Worm (Caenorhabditis elegans) whole organism, late embryonic: ENCODE measurements around the gene Y57G11C.23.

Source experiments
- C08G9.2 ChIP-seq: sonication (generic microtip); optimal IDR thresholded peaks from 2 replicates; lab custom pipeline; 2016; ENCODE audit warnings: mild to moderate bottlenecking, missing genetic modification characterization, moderate library complexity, missing compliant biosample characterization
- K09A11.1 ChIP-seq: sonication (generic microtip); optimal IDR thresholded peaks from 2 replicates; lab custom pipeline; 2017; ENCODE audit warnings: antibody characterized with exemption, mild to moderate bottlenecking, missing genetic modification characterization, missing compliant biosample characterization; ENCODE audit not compliant: insufficient read depth
- T23F11.4 ChIP-seq: fragments of 200-800 bp; sonication (Bioruptor generic); optimal IDR thresholded peaks from 2 replicates; lab custom pipeline; 2018; ENCODE audit warnings: mild to moderate bottlenecking, missing genetic modification characterization, missing compliant biosample characterization
- Y22D7AL.16 ChIP-seq: sonication (generic microtip); optimal IDR thresholded peaks from 2 replicates; lab custom pipeline; 2016; ENCODE audit warnings: missing genetic modification characterization, missing compliant biosample characterization
- ahr-1 ChIP-seq: sonication (generic microtip); optimal IDR thresholded peaks from 2 replicates; lab custom pipeline; 2016; ENCODE audit warnings: missing genetic modification characterization, missing compliant biosample characterization
- ceh-18 ChIP-seq: sonication (generic microtip); optimal IDR thresholded peaks from 2 replicates; lab custom pipeline; 2016; ENCODE audit warnings: missing genetic modification characterization, missing compliant biosample characterization
- ceh-22 ChIP-seq: sonication (generic microtip); optimal IDR thresholded peaks from 2 replicates; lab custom pipeline; 2017; ENCODE audit warnings: missing biosample characterization, missing genetic modification characterization
- ceh-31 ChIP-seq: sonication (generic microtip); optimal IDR thresholded peaks from 2 replicates; lab custom pipeline; 2016; ENCODE audit warnings: missing genetic modification characterization, missing compliant biosample characterization
- elt-4 ChIP-seq: sonication (generic microtip); optimal IDR thresholded peaks from 2 replicates; lab custom pipeline; 2016; ENCODE audit warnings: missing genetic modification characterization, missing compliant biosample characterization
- ets-4 ChIP-seq: sonication (generic microtip); optimal IDR thresholded peaks from 2 replicates; lab custom pipeline; 2016; ENCODE audit warnings: missing genetic modification characterization, missing compliant biosample characterization
- eyg-1 ChIP-seq: sonication (generic microtip); optimal IDR thresholded peaks from 2 replicates; lab custom pipeline; 2016; ENCODE audit warnings: missing genotype, missing genetic modification characterization, missing compliant biosample characterization
- fax-1 ChIP-seq: sonication (generic microtip); optimal IDR thresholded peaks from 2 replicates; lab custom pipeline; 2016; ENCODE audit warnings: missing genotype, missing genetic modification characterization, missing compliant biosample characterization
- fkh-6 ChIP-seq: sonication (generic microtip); optimal IDR thresholded peaks from 2 replicates; lab custom pipeline; 2016; ENCODE audit warnings: missing genetic modification characterization, missing compliant biosample characterization
- gmeb-2 ChIP-seq: sonication (generic microtip); optimal IDR thresholded peaks from 2 replicates; lab custom pipeline; 2016; ENCODE audit warnings: missing genetic modification characterization, inconsistent platforms, missing compliant biosample characterization
- hlh-15 ChIP-seq: sonication (generic microtip); optimal IDR thresholded peaks from 2 replicates; lab custom pipeline; 2016; ENCODE audit warnings: missing genetic modification characterization, missing compliant biosample characterization
- hlh-30 ChIP-seq: sonication (generic microtip); optimal IDR thresholded peaks from 2 replicates; lab custom pipeline; 2017; ENCODE audit warnings: antibody characterized with exemption, missing genetic modification characterization, missing compliant biosample characterization; ENCODE audit not compliant: insufficient read depth
- hlh-6 ChIP-seq: sonication (generic microtip); optimal IDR thresholded peaks from 2 replicates; lab custom pipeline; 2016; ENCODE audit warnings: missing genotype, missing genetic modification characterization, missing compliant biosample characterization
- lin-11 ChIP-seq: fragments of 200-800 bp; sonication (Bioruptor generic); optimal IDR thresholded peaks from 2 replicates; lab custom pipeline; 2018; ENCODE audit warnings: mild to moderate bottlenecking, missing genetic modification characterization, missing compliant biosample characterization
- madf-2 ChIP-seq: sonication (generic microtip); optimal IDR thresholded peaks from 2 replicates; lab custom pipeline; 2017; ENCODE audit warnings: missing genetic modification characterization, missing compliant biosample characterization
- mec-3 ChIP-seq: sonication (generic microtip); optimal IDR thresholded peaks from 2 replicates; lab custom pipeline; 2016; ENCODE audit warnings: borderline replicate concordance, missing genetic modification characterization, missing compliant biosample characterization
- nfya-1 ChIP-seq: sonication (generic microtip); optimal IDR thresholded peaks from 2 replicates; lab custom pipeline; 2017; ENCODE audit warnings: missing genetic modification characterization, mild to moderate bottlenecking, missing compliant biosample characterization, antibody characterized with exemption, moderate library complexity
- nhr-11 ChIP-seq: fragments of 150-350 bp; optimal IDR thresholded peaks from 2 replicates; lab custom pipeline; 2014; ENCODE audit warnings: missing biosample characterization, missing genetic modification characterization
- npax-4 ChIP-seq: sonication (generic microtip); optimal IDR thresholded peaks from 2 replicates; lab custom pipeline; 2016; ENCODE audit warnings: missing genetic modification characterization, missing compliant biosample characterization
- odd-2 ChIP-seq: sonication (generic microtip); optimal IDR thresholded peaks from 2 replicates; lab custom pipeline; 2017; ENCODE audit warnings: antibody characterized with exemption, mild to moderate bottlenecking, missing genetic modification characterization, missing compliant biosample characterization
- pat-9 ChIP-seq: fragments of 200-800 bp; sonication (Bioruptor generic); optimal IDR thresholded peaks from 2 replicates; lab custom pipeline; 2018; ENCODE audit warnings: mild to moderate bottlenecking, missing genetic modification characterization, moderate library complexity, missing compliant biosample characterization
- pax-1 ChIP-seq: fragments of 150-350 bp; optimal IDR thresholded peaks from 2 replicates; lab custom pipeline; 2014; ENCODE audit warnings: missing biosample characterization, missing genetic modification characterization
- pha-2 ChIP-seq: sonication (generic microtip); optimal IDR thresholded peaks from 2 replicates; lab custom pipeline; 2017; ENCODE audit warnings: mild to moderate bottlenecking, missing genetic modification characterization, missing compliant biosample characterization
- pha-4 ChIP-seq: fragments of 150-350 bp; optimal IDR thresholded peaks from 2 replicates; lab custom pipeline; 2018; ENCODE audit warnings: missing biosample characterization, missing genetic modification reagents, missing genetic modification characterization
- pqm-1 ChIP-seq: sonication (generic microtip); optimal IDR thresholded peaks from 2 replicates; lab custom pipeline; 2016; ENCODE audit warnings: missing genetic modification characterization, missing compliant biosample characterization
- ref-2 ChIP-seq: sonication (generic microtip); optimal IDR thresholded peaks from 2 replicates; lab custom pipeline; 2016; ENCODE audit warnings: missing genetic modification characterization, missing compliant biosample characterization
- rnt-1 ChIP-seq: sonication (generic microtip); optimal IDR thresholded peaks from 2 replicates; lab custom pipeline; 2016; ENCODE audit warnings: missing genetic modification characterization, missing compliant biosample characterization
- sox-2 ChIP-seq: fragments of 200-800 bp; sonication (Bioruptor generic); IDR thresholded peaks from 2 replicates; pipeline ENCODE4 v1.3.6; 2022; ENCODE audit warnings: missing genetic modification reagents, missing genetic modification characterization, missing compliant biosample characterization
- sox-4 ChIP-seq: sonication (generic microtip); optimal IDR thresholded peaks from 2 replicates; lab custom pipeline; 2017; ENCODE audit warnings: mild to moderate bottlenecking, missing genetic modification characterization, inconsistent platforms, missing compliant biosample characterization
- syd-9 ChIP-seq: sonication (generic microtip); optimal IDR thresholded peaks from 2 replicates; lab custom pipeline; 2016; ENCODE audit warnings: mild to moderate bottlenecking, missing genetic modification characterization, moderate library complexity, missing compliant biosample characterization
- tbx-2 ChIP-seq: sonication (generic microtip); optimal IDR thresholded peaks from 2 replicates; lab custom pipeline; 2016; ENCODE audit warnings: missing genetic modification characterization, missing compliant biosample characterization
- tbx-7 ChIP-seq: sonication (generic microtip); optimal IDR thresholded peaks from 2 replicates; lab custom pipeline; 2016; ENCODE audit warnings: missing genotype, missing genetic modification characterization, missing compliant biosample characterization
- ttx-3 ChIP-seq: sonication (generic microtip); optimal IDR thresholded peaks from 2 replicates; lab custom pipeline; 2016; ENCODE audit warnings: missing genetic modification reagents, missing genetic modification characterization, missing compliant biosample characterization
- unc-3 ChIP-seq, 2 experiments: fragments of 200-800 bp in 1 of 2; sonication (Bioruptor generic) in 1 of 2; sonication (generic microtip) in 1 of 2; conservative IDR thresholded peaks in 1 of 2; optimal IDR thresholded peaks in 1 of 2; 2 replicates each; pipeline versions ENCODE4 v1.3.6 to Lab custom; 2016 to 2022; ENCODE audit warnings: missing compliant biosample characterization in 2 of 2, missing genetic modification characterization in 2 of 2, missing genetic modification reagents in 1 of 2
- unc-42 ChIP-seq: sonication (generic microtip); optimal IDR thresholded peaks from 2 replicates; lab custom pipeline; 2016; ENCODE audit warnings: missing genotype, missing genetic modification characterization, missing compliant biosample characterization
- unc-55 ChIP-seq: sonication (generic microtip); optimal IDR thresholded peaks from 2 replicates; lab custom pipeline; 2017; ENCODE audit warnings: missing biosample characterization, missing genetic modification reagents, missing genetic modification characterization
- zip-5 ChIP-seq: sonication (generic microtip); optimal IDR thresholded peaks from 2 replicates; lab custom pipeline; 2016; ENCODE audit warnings: missing genetic modification characterization, missing compliant biosample characterization

Gene Y57G11C.23

ce11 chrIV:14836885-14837284, 24.7 kb downstream of the Y57G11C.23 start, which contains the start of gene Y57G11C.22:
Y57G11C.22 (plus strand) TSS chrIV:14837211.
- TF ChIP-seq unc-55 (GFP tag; lab: Kevin White, UChicago) = peak; percentile 23
- TF ChIP-seq unc-42 (tag; lab: Kevin White, UChicago) = peak; percentile 37
- TF ChIP-seq pha-2 = no peak
- TF ChIP-seq ttx-3 = no peak
- TF ChIP-seq zip-5 (tag; lab: Kevin White, UChicago) = no peak
- no peak for TF ChIP-seq fax-1 (tag; lab: Kevin White, UChicago)
- no peak for TF ChIP-seq hlh-15 (tag; lab: Kevin White, UChicago)
- no peak for TF ChIP-seq pat-9 (tag; lab: Kevin White, UChicago)
- peak; percentile 11 for TF ChIP-seq nfya-1 (tag; lab: Kevin White, UChicago)
- TF ChIP-seq ceh-18 (tag; lab: Kevin White, UChicago) = no peak
- TF ChIP-seq ceh-22 = no peak
- TF ChIP-seq T23F11.4 (GFP tag; lab: Kevin White, UChicago) = no peak
- no peak for TF ChIP-seq sox-2 (GFP tag; lab: Robert Waterston, UW)
- TF ChIP-seq ceh-31 (tag; lab: Kevin White, UChicago) = peak; percentile 35
- no peak for TF ChIP-seq elt-4 (tag; lab: Kevin White, UChicago)
- no peak for TF ChIP-seq nhr-11 (tag; lab: Kevin White, UChicago)

- TF ChIP-seq nfya-1 (tag; lab: Kevin White, UChicago) = peak; percentile 13
- TF ChIP-seq ahr-1 (tag; lab: Kevin White, UChicago) = no peak
- TF ChIP-seq hlh-6 (tag; lab: Kevin White, UChicago) = no peak
- TF ChIP-seq pax-1 (tag; lab: Kevin White, UChicago) = peak; percentile 70
- TF ChIP-seq fkh-6 (tag; lab: Kevin White, UChicago) = no peak
- TF ChIP-seq C08G9.2 (tag; lab: Kevin White, UChicago) = no peak
- TF ChIP-seq ceh-31 (tag; lab: Kevin White, UChicago) = peak; percentile 21
- no peak for TF ChIP-seq nhr-11 (tag; lab: Kevin White, UChicago)
Measured at ce11 chrIV:14833537-14833936, 28.1 kb downstream of the Y57G11C.23 start.

DNA sequence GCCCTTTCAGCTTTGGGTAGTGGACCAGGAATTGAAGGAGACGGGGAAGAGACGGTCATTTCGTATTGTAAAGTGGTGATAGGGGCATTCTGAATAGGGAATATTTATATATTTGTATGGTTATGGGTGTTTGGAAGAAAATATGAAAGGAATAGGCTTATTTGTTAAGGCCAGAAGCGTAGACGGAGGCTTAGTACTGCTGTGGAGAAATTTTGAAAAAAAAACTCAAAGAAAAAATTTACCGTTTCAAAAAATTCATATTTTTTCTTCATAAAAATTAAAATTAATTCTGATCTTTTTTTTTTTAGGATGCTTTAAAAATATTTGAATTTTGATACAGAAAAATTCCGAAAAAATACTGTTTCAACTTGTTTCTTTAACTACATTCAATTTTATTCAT, 32.6 kb downstream of the Y57G11C.23 start, which contains the start of gene hhat-2:
Gene hhat-2 (minus strand): TSS at position 101 of the 400 bp plus-strand sequence.
- TF ChIP-seq madf-2 (tag; lab: Kevin White, UChicago) (no peak), hlh-30 (tag; lab: Kevin White, UChicago) (no peak), tbx-7 (tag; lab: Kevin White, UChicago) (no peak), lin-11 (no peak), pqm-1 (no peak), T23F11.4 (GFP tag; lab: Kevin White, UChicago) (no peak), sox-4 (tag; lab: Kevin White, UChicago) (no peak), K09A11.1 (tag; lab: Kevin White, UChicago) (no peak), mec-3 (tag; lab: Kevin White, UChicago) (no peak)

- no peak for TF ChIP-seq Y22D7AL.16 (tag; lab: Kevin White, UChicago)
Measured at ce11 chrIV:14828218-14828617, 33.4 kb downstream of the Y57G11C.23 start.

DNA sequence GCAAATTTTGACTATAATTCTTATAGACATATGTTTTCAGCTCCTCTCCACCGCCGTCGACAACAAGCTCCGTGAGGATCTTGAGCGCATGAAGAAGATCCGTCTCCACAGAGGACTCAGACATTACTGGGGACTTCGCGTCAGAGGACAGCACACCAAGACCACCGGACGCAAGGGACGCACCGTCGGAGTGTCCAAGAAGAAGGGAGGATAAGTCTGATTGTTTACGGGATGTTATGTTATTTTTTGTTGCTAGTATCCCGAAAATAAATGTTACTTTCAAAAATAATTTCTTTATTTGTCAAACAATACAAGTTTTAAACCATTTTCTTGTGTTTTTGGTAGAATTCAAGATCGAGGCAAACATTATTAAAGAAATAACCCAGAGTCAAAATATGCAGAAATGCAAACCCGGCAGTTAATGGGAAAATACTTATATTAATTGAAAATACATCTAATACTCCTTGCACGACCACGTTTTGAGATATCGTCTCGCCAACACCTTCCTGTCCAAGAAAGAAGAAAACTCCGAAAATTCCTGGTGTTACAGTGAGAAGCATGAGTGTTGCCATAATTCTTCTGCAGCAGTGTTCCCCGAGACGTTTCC, 35.3 kb downstream of the Y57G11C.23 start:
- TF ChIP-seq syd-9 (tag; lab: Kevin White, UChicago) (no peak), fkh-6 (tag; lab: Kevin White, UChicago) (no peak), nhr-11 (tag; lab: Kevin White, UChicago) (no peak), fax-1 (tag; lab: Kevin White, UChicago) (no peak), odd-2 (tag; lab: Kevin White, UChicago) (no peak), ref-2 (tag; lab: Kevin White, UChicago) (no peak), gmeb-2 (tag; lab: Kevin White, UChicago) (no peak), npax-4 (tag; lab: Kevin White, UChicago) (no peak), eyg-1 (no peak), lin-11 (no peak), madf-2 (tag; lab: Kevin White, UChicago) (no peak), ceh-18 (tag; lab: Kevin White, UChicago) (no peak), unc-3 (GFP tag; conservative IDR thresholded peaks at IDR 0.05; lab: Robert Waterston, UW) (no peak), unc-3 (tag; optimal IDR thresholded peaks at IDR 0.05; lab: Kevin White, UChicago) (no peak), elt-4 (tag; lab: Kevin White, UChicago) (no peak), rnt-1 (tag; lab: Kevin White, UChicago) (no peak), pha-4 (tag; lab: Kevin White, UChicago) (no peak), ets-4 (no peak), ceh-31 (tag; lab: Kevin White, UChicago) (no peak), ttx-3 (no peak), tbx-2 (no peak)
